Worm (Caenorhabditis elegans) whole organism, mixed stage, embryonic: ENCODE data around the gene Y77E11A.16.

Experiments
- ceh-83 ChIP-seq: fragments of 200-800 bp; sonication (Bioruptor generic); optimal IDR thresholded peaks from 2 replicates; lab custom pipeline; 2018; ENCODE audit warnings: mild to moderate bottlenecking, missing genetic modification characterization, missing compliant biosample characterization
- nhr-12 ChIP-seq: fragments of 150-350 bp; optimal IDR thresholded peaks from 2 replicates; lab custom pipeline; 2014; ENCODE audit warnings: missing biosample characterization, missing genetic modification characterization
- unc-39 ChIP-seq: fragments of 150-350 bp; optimal IDR thresholded peaks from 2 replicates; lab custom pipeline; 2014; ENCODE audit warnings: missing biosample characterization, missing genetic modification characterization

DNA sequence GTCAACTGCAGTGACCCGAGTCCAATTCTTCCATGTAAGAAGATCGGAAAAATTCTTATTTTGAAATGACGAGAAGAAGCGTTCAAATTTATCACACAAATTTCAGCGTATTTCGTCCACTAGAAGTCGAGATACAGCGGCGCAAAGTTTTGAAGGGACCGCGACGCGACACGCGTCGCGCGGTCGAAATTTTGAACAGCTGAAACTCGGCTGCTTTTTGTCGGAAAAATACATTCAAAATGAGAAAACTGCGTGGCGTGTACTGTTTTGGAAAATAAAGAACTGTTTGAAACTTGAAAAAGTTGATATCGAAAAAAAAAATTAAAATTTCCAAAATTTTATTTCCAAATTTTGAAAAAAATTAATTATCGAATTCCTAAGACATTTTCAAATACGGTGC, 27.7 kb downstream of the Y77E11A.16 start:
- TF ChIP-seq ceh-83 (GFP tag; lab: Kevin White, UChicago) (no peak), nhr-12 (tag; lab: Kevin White, UChicago) (no peak), unc-39 (no peak)
